Worm (Caenorhabditis elegans): Measurements from ENCODE around the gene C27F2.6.

The C27F2.6 gene

DNA sequence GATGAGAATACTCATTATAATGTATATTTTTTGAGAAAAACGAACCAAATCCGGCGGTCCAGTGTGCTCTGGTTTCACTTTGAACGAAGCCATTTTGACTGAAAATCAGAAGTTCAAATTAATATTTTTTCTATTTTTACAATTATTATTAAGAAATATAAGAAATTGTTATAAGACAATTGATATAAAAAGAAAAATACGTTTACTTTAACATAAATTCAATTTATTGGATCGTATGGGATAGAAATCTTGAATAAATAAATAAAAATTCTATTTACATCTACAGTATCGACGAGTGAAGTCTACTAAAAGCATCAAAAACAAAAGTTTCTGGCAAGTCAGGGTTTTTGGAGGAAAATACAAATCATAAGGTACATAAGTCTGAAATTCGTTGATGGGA, 20.1 kb downstream of the C27F2.6 start, which contains the start of gene C27F2.4:
C27F2.4 (minus strand) TSS at position 101 of the 400 bp plus-strand sequence.
- no peak for TF ChIP-seq F39B2.1 (GFP tag; IDR thresholded peaks at IDR 0.05)
- no peak for TF ChIP-seq F33H1.4 (GFP tag; IDR thresholded peaks at IDR 0.05)
- TF ChIP-seq F37B4.10 (GFP tag; IDR thresholded peaks at IDR 0.05), result no peak
- no peak for TF ChIP-seq madf-3 (GFP tag; IDR thresholded peaks at IDR 0.05)
- TF ChIP-seq zim-3 (tag; optimal IDR thresholded peaks at IDR 0.05), result no peak
- TF ChIP-seq lin-26 (GFP tag; IDR thresholded peaks at IDR 0.05), result no peak
- no peak for TF ChIP-seq T26A5.8 (tag; optimal IDR thresholded peaks at IDR 0.05)
- no peak for TF ChIP-seq hlh-26 (GFP tag; conservative IDR thresholded peaks at IDR 0.05)
- no peak for TF ChIP-seq lag-1 (GFP tag; IDR thresholded peaks at IDR 0.05)
- no peak for TF ChIP-seq K11D2.4 (GFP tag; IDR thresholded peaks at IDR 0.05)
- no peak for TF ChIP-seq snpc-1.1 (tag; optimal IDR thresholded peaks at IDR 0.05; ENCODE audit: insufficient read depth)
- TF ChIP-seq Y67H2A.10 (GFP tag; conservative IDR thresholded peaks at IDR 0.05), result no peak
- TF ChIP-seq nfya-1 (tag; optimal IDR thresholded peaks at IDR 0.05; ENCODE audit: borderline replicate concordance, insufficient read depth), result no peak
- TF ChIP-seq madf-6 (GFP tag; IDR thresholded peaks at IDR 0.05), result no peak

DNA sequence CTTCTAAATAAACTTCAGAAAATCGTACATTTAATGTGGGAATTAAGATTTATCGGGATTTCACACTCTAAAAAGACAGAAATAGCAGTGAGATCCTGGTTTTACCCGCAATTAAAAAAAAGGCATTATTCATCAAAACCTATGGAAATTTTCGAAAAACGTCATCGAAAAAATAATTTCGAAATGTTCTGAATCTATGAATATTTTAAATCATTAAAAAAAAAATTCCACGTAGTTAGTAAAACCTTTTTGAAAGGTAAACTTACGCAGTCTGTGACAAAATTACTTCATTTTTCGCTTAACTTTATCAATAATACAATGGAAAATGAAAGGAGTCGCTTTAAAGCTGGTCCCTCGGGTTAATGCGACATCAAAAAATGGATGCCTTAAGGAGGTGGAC, 23.7 kb downstream of the C27F2.6 start, which contains the start of gene C26E6.1:
C26E6.1 (plus strand) TSS at position 301 of the 400 bp plus-strand sequence.
- no peak for TF ChIP-seq B0261.1 (tag; optimal IDR thresholded peaks at IDR 0.05)
- TF ChIP-seq snpc-4 (GFP tag; optimal IDR thresholded peaks at IDR 0.05), result no peak
- TF ChIP-seq snpc-4 (tag; optimal IDR thresholded peaks at IDR 0.05), result no peak
- no peak for TF ChIP-seq bed-1 (GFP tag; IDR thresholded peaks at IDR 0.05)
- TF ChIP-seq efl-1 (GFP tag; optimal IDR thresholded peaks at IDR 0.05), result no peak
- TF ChIP-seq F22D6.2 (tag; optimal IDR thresholded peaks at IDR 0.05), result no peak
- TF ChIP-seq tlf-1 (GFP tag; optimal IDR thresholded peaks at IDR 0.05), result no peak
- TF ChIP-seq madf-6 (GFP tag; IDR thresholded peaks at IDR 0.05), result no peak
- TF ChIP-seq nhr-27 (tag; optimal IDR thresholded peaks at IDR 0.05), result no peak
- TF ChIP-seq K11D2.4 (GFP tag; IDR thresholded peaks at IDR 0.05), result no peak

DNA sequence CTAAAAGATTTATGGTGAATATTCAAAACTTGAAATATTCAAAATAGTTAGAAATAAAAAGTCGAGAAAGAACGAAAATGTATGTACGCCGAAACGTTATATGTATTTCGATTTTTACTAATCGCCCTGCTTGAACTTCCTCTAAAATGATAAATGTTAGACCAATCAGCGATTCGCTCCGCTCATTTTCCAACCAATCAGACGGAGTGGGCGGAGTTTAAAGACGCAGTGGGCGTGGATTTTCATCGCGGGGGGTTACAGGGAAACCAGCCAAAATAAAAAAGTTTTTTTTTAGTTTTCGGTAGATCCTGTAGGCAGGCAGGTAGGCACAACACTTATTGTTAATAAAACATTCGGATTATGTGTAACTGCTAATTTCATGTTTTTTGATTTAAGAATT, 27.3 kb downstream of the C27F2.6 start:
- TF ChIP-seq nfyb-1 (GFP tag; IDR thresholded peaks at IDR 0.05), result peak; percentile 64; the same call in 1 of the 2 replicates
- TF ChIP-seq dpl-1 (GFP tag; optimal IDR thresholded peaks at IDR 0.05), result no peak

DNA sequence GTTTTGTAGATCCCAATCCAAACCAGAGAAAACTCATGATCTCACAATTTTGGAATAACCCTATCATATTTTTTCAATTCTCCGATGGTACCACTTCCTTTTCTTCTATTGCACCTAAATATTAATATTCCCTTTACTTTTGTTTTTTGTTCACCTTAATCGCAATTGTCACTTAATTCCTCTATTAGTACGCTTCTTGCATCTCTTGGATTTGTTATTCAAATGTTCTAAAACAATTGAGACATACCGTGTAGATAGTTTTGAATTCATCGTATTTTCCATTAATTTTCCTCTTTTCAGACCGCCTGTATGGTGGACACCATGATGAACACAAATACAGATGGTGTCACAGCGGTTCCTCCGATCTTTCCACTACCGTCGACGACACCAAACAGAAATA, 28.4 kb downstream of the C27F2.6 start, which contains the start of gene flh-2:
flh-2 (plus strand) TSS at position 301 of the 400 bp plus-strand sequence.
- TF ChIP-seq lin-35 (GFP tag; optimal IDR thresholded peaks at IDR 0.05), result no peak
- TF ChIP-seq F55B11.4 (tag; optimal IDR thresholded peaks at IDR 0.05; ENCODE audit: borderline replicate concordance, insufficient read depth), result no peak
- TF ChIP-seq snpc-4 (GFP tag; optimal IDR thresholded peaks at IDR 0.05), result no peak
- TF ChIP-seq snpc-4 (tag; optimal IDR thresholded peaks at IDR 0.05), result no peak
- TF ChIP-seq ekl-4 (GFP tag; IDR thresholded peaks at IDR 0.05), result no peak
- no peak for TF ChIP-seq nfya-2 (GFP tag; IDR thresholded peaks at IDR 0.05)
- TF ChIP-seq B0261.1 (tag; optimal IDR thresholded peaks at IDR 0.05), result no peak
- TF ChIP-seq Y79H2A.3 (GFP tag; conservative IDR thresholded peaks at IDR 0.05), result no peak
- no peak for TF ChIP-seq lsy-27 (tag; optimal IDR thresholded peaks at IDR 0.05; ENCODE audit: borderline replicate concordance, insufficient read depth)
- TF ChIP-seq T26A5.8 (tag; optimal IDR thresholded peaks at IDR 0.05), result no peak
- no peak for TF ChIP-seq snpc-1.1 (tag; optimal IDR thresholded peaks at IDR 0.05; ENCODE audit: insufficient read depth)
- TF ChIP-seq cebp-2 (GFP tag; IDR thresholded peaks at IDR 0.05), result no peak

DNA sequence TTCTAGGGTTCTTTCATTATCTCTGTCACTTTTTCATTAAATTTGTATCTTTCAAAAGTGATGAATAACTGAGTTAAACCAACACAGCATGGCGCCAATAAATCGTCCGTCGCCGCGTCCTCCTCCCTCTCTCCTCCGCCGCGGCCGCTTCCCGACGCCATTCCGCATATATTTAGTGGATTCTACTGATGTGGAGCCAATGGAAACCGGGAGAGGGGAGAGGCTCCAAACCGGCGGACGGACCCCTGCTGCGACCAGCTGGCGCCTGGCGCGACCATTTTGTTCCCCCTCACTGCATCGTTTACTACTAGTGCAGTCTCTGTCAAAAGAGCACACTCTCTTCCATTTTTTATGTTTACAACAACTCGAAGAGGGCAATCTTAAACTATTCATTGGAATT, 29.1 kb downstream of the C27F2.6 start:
- TF ChIP-seq akir-1 (GFP tag; optimal IDR thresholded peaks at IDR 0.05) (no peak), sdz-38 (tag; optimal IDR thresholded peaks at IDR 0.05) (no peak), bed-1 (GFP tag; IDR thresholded peaks at IDR 0.05) (no peak), zfh-2 (GFP tag; conservative IDR thresholded peaks at IDR 0.05) (peak; percentile 91), egrh-3 (GFP tag; IDR thresholded peaks at IDR 0.05) (peak; percentile 69; the same call in 1 of the 2 replicates), athp-1 (tag; optimal IDR thresholded peaks at IDR 0.05) (no peak), dpff-1 (tag; optimal IDR thresholded peaks at IDR 0.05) (no peak)

All from whole organism, young adult.